Worm (Caenorhabditis elegans) whole organism, L4 larva: ENCODE data around the gene W05H7.1.

Experiments
- D1046.2 ChIP-seq: fragments of 200-800 bp; sonication (Bioruptor generic); IDR thresholded peaks from 2 replicates; pipeline ENCODE4 v1.3.6; 2022; ENCODE audit warnings: missing genetic modification characterization, missing compliant biosample characterization
- F26F4.8 ChIP-seq: fragments of 200-800 bp; sonication (Bioruptor generic); conservative IDR thresholded peaks from 2 replicates; pipeline ENCODE4 v1.3.6; 2022; ENCODE audit warnings: missing genetic modification characterization, missing compliant biosample characterization
- F37D6.2 ChIP-seq: sonication (generic microtip); optimal IDR thresholded peaks from 2 replicates; lab custom pipeline; 2016; ENCODE audit warnings: mild to moderate bottlenecking, missing genetic modification characterization, missing compliant biosample characterization
- T20F7.1 ChIP-seq: fragments of 200-800 bp; sonication (Bioruptor generic); optimal IDR thresholded peaks from 2 replicates; lab custom pipeline; 2018; ENCODE audit warnings: mild to moderate bottlenecking, missing genetic modification characterization, missing compliant biosample characterization
- Y5F2A.4 ChIP-seq: fragments of 200-800 bp; sonication (Bioruptor generic); optimal IDR thresholded peaks from 2 replicates; lab custom pipeline; 2018; ENCODE audit warnings: mild to moderate bottlenecking, missing genetic modification characterization, missing compliant biosample characterization
- Y75B8A.6 ChIP-seq: fragments of 200-800 bp; sonication (Bioruptor generic); IDR thresholded peaks from 2 replicates; pipeline ENCODE4 v1.3.6; 2022; ENCODE audit warnings: missing genetic modification reagents, missing genetic modification characterization, missing compliant biosample characterization
- ama-1 ChIP-seq: fragments of 150-350 bp; optimal IDR thresholded peaks from 2 replicates; lab custom pipeline; 2014; ENCODE audit warnings: inconsistent platforms, mixed read lengths
- arid-1 ChIP-seq: fragments of 200-800 bp; sonication (Bioruptor generic); conservative IDR thresholded peaks from 2 replicates; pipeline ENCODE4 v1.3.6; 2022; ENCODE audit warnings: missing genetic modification reagents, missing genetic modification characterization, missing compliant biosample characterization
- ceh-20 ChIP-seq: fragments of 200-800 bp; sonication (Bioruptor generic); IDR thresholded peaks from 2 replicates; pipeline ENCODE4 v1.3.6; 2022; ENCODE audit warnings: missing genetic modification reagents, missing genetic modification characterization, missing compliant biosample characterization
- cey-2 ChIP-seq: sonication (generic microtip); optimal IDR thresholded peaks from 3 replicates; lab custom pipeline; 2017; ENCODE audit warnings: missing genetic modification characterization, mild to moderate bottlenecking, missing compliant biosample characterization, antibody characterized with exemption, borderline replicate concordance; ENCODE audit not compliant: insufficient read depth
- daf-12 ChIP-seq: fragments of 150-350 bp; optimal IDR thresholded peaks from 2 replicates; lab custom pipeline; 2014; ENCODE audit warnings: missing biosample characterization, missing genetic modification reagents, missing genetic modification characterization
- daf-16 ChIP-seq, 3 experiments: sonication (generic microtip); optimal IDR thresholded peaks; 2 replicates each; lab custom pipeline; 2016 to 2017; ENCODE audit warnings: missing genetic modification characterization in 3 of 3, missing genetic modification reagents in 3 of 3, mild to moderate bottlenecking in 2 of 3, missing compliant biosample characterization in 2 of 3, missing biosample characterization in 1 of 3, moderate library complexity in 1 of 3
- dmd-6 ChIP-seq: fragments of 200-800 bp; sonication (Bioruptor generic); IDR thresholded peaks from 2 replicates; pipeline ENCODE4 v1.3.6; 2022; ENCODE audit warnings: missing genetic modification reagents, missing genetic modification characterization, missing compliant biosample characterization
- dmd-9 ChIP-seq: fragments of 200-800 bp; sonication (Bioruptor generic); IDR thresholded peaks from 2 replicates; pipeline ENCODE4 v1.3.6; 2022; ENCODE audit warnings: missing genetic modification reagents, missing genetic modification characterization, missing compliant biosample characterization
- gei-8 ChIP-seq: fragments of 200-800 bp; sonication (Bioruptor generic); optimal IDR thresholded peaks from 2 replicates; lab custom pipeline; 2018; ENCODE audit warnings: mild to moderate bottlenecking, missing genetic modification characterization, missing compliant biosample characterization
- hlh-11 ChIP-seq: fragments of 200-800 bp; sonication (Bioruptor generic); optimal IDR thresholded peaks from 2 replicates; lab custom pipeline; 2018; ENCODE audit warnings: mild to moderate bottlenecking, missing genetic modification characterization, missing compliant biosample characterization
- hlh-30 ChIP-seq: sonication (generic microtip); optimal IDR thresholded peaks from 2 replicates; lab custom pipeline; 2017; ENCODE audit warnings: antibody characterized with exemption, mild to moderate bottlenecking, missing genetic modification characterization, missing compliant biosample characterization; ENCODE audit not compliant: insufficient read depth
- hmg-1.1 ChIP-seq: fragments of 200-800 bp; sonication (Bioruptor generic); IDR thresholded peaks from 2 replicates; pipeline ENCODE4 v1.3.6; 2022; ENCODE audit warnings: missing genetic modification reagents, missing genetic modification characterization, missing compliant biosample characterization
- jun-1 ChIP-seq: fragments of 150-350 bp; optimal IDR thresholded peaks from 2 replicates; lab custom pipeline; 2014; ENCODE audit warnings: missing biosample characterization, missing genetic modification reagents, missing genetic modification characterization
- lin-1 ChIP-seq: fragments of 200-800 bp; sonication (Bioruptor generic); IDR thresholded peaks from 2 replicates; pipeline ENCODE4 v1.3.6; 2022; ENCODE audit warnings: missing genetic modification reagents, missing genetic modification characterization, missing compliant biosample characterization
- lin-15B ChIP-seq: fragments of 150-350 bp; sonication (generic microtip); optimal IDR thresholded peaks from 3 replicates; lab custom pipeline; 2014; ENCODE audit warnings: missing biosample characterization, missing genetic modification characterization
- lin-39 ChIP-seq: fragments of 150-350 bp; optimal IDR thresholded peaks from 2 replicates; lab custom pipeline; 2014; ENCODE audit warnings: missing biosample characterization, missing genetic modification reagents, missing genetic modification characterization
- lir-3 ChIP-seq: sonication (generic microtip); optimal IDR thresholded peaks from 2 replicates; lab custom pipeline; 2016; ENCODE audit warnings: mild to moderate bottlenecking, missing genetic modification characterization, missing compliant biosample characterization
- lsy-2 ChIP-seq, 2 experiments: fragments of 150-350 bp in 1 of 2; sonication (generic microtip) in 1 of 2; optimal IDR thresholded peaks; 2 replicates each; lab custom pipeline; 2014 to 2017; ENCODE audit warnings: missing biosample characterization in 2 of 2, missing genetic modification characterization in 2 of 2
- madf-5 ChIP-seq, 2 experiments: fragments of 200-800 bp; sonication (Bioruptor generic); IDR thresholded peaks; 2 replicates each; pipeline ENCODE4 v1.3.6; 2022; ENCODE audit warnings: missing compliant biosample characterization in 2 of 2, missing genetic modification characterization in 2 of 2
- mdl-1 ChIP-seq, 2 experiments: fragments of 150-350 bp in 1 of 2; sonication (generic microtip) in 1 of 2; optimal IDR thresholded peaks; 2 replicates each; lab custom pipeline; 2014 to 2017; ENCODE audit warnings: missing biosample characterization in 2 of 2, missing genetic modification characterization in 2 of 2
- mdt-29 ChIP-seq: fragments of 200-800 bp; sonication (Bioruptor generic); IDR thresholded peaks from 2 replicates; pipeline ENCODE4 v1.3.6; 2022; ENCODE audit warnings: missing genetic modification reagents, missing genetic modification characterization, missing compliant biosample characterization
- mxl-3 ChIP-seq: fragments of 200-800 bp; sonication (Bioruptor generic); optimal IDR thresholded peaks from 2 replicates; lab custom pipeline; 2018; ENCODE audit warnings: mild to moderate bottlenecking, missing genetic modification characterization, missing compliant biosample characterization
- nhr-102 ChIP-seq: sonication (generic microtip); optimal IDR thresholded peaks from 2 replicates; lab custom pipeline; 2016; ENCODE audit warnings: mild to moderate bottlenecking, missing genetic modification characterization, moderate library complexity, missing compliant biosample characterization
- nhr-111 ChIP-seq: fragments of 200-800 bp; sonication (Bioruptor generic); optimal IDR thresholded peaks from 2 replicates; lab custom pipeline; 2018; ENCODE audit warnings: mild to moderate bottlenecking, missing genetic modification characterization, missing compliant biosample characterization
- nhr-237 ChIP-seq: sonication (generic microtip); optimal IDR thresholded peaks from 2 replicates; lab custom pipeline; 2017; ENCODE audit warnings: missing biosample characterization, missing genetic modification characterization
- nhr-28 ChIP-seq: fragments of 150-350 bp; optimal IDR thresholded peaks from 2 replicates; lab custom pipeline; 2014; ENCODE audit warnings: missing biosample characterization, missing genetic modification characterization
- nhr-76 ChIP-seq: fragments of 150-350 bp; optimal IDR thresholded peaks from 2 replicates; lab custom pipeline; 2014; ENCODE audit warnings: missing biosample characterization, missing genetic modification characterization
- nhr-77 ChIP-seq: fragments of 150-350 bp; optimal IDR thresholded peaks from 2 replicates; lab custom pipeline; 2014; ENCODE audit warnings: missing biosample characterization, missing genetic modification characterization
- pha-4 ChIP-seq, 2 experiments: fragments of 150-350 bp in 1 of 2; fragments of 200-800 bp in 1 of 2; sonication (Bioruptor generic) in 1 of 2; IDR thresholded peaks in 1 of 2; optimal IDR thresholded peaks in 1 of 2; 2 replicates each; pipeline versions ENCODE4 v1.3.6 to Lab custom; 2014 to 2022; ENCODE audit warnings: missing genetic modification characterization in 2 of 2, missing genetic modification reagents in 2 of 2, missing biosample characterization in 1 of 2, missing compliant biosample characterization in 1 of 2
- php-3 ChIP-seq: fragments of 200-800 bp; sonication (Bioruptor generic); IDR thresholded peaks from 2 replicates; pipeline ENCODE4 v1.3.6; 2022; ENCODE audit warnings: missing genetic modification reagents, missing genetic modification characterization, missing compliant biosample characterization
- rbr-2 ChIP-seq: sonication (generic microtip); optimal IDR thresholded peaks from 2 replicates; lab custom pipeline; 2016; ENCODE audit warnings: missing genotype, missing genetic modification characterization, missing compliant biosample characterization
- sdz-12 ChIP-seq: fragments of 200-800 bp; sonication (Bioruptor generic); optimal IDR thresholded peaks from 2 replicates; lab custom pipeline; 2018; ENCODE audit warnings: mild to moderate bottlenecking, missing genetic modification characterization, missing compliant biosample characterization
- set-16 ChIP-seq: fragments of 200-800 bp; sonication (Bioruptor generic); IDR thresholded peaks from 2 replicates; pipeline ENCODE4 v1.3.6; 2022; ENCODE audit warnings: missing genetic modification reagents, missing genetic modification characterization, missing compliant biosample characterization
- snpc-1.2 ChIP-seq: fragments of 200-800 bp; sonication (Bioruptor generic); IDR thresholded peaks from 2 replicates; pipeline ENCODE4 v1.3.6; 2022; ENCODE audit warnings: missing genetic modification reagents, missing genetic modification characterization, missing compliant biosample characterization
- spr-1 ChIP-seq: sonication (generic microtip); optimal IDR thresholded peaks from 2 replicates; lab custom pipeline; 2016; ENCODE audit warnings: mild to moderate bottlenecking, missing genetic modification characterization, missing compliant biosample characterization
- zip-11 ChIP-seq: fragments of 200-800 bp; sonication (Bioruptor generic); IDR thresholded peaks from 2 replicates; pipeline ENCODE4 v1.3.6; 2022; ENCODE audit warnings: missing genetic modification characterization, missing compliant biosample characterization
- zip-2 ChIP-seq: fragments of 150-350 bp; optimal IDR thresholded peaks from 2 replicates; lab custom pipeline; 2014; ENCODE audit warnings: missing biosample characterization, missing genetic modification characterization
- ztf-7 ChIP-seq: fragments of 150-350 bp; optimal IDR thresholded peaks from 2 replicates; lab custom pipeline; 2014; ENCODE audit warnings: missing biosample characterization, missing genetic modification characterization

W05H7.1 gene

DNA sequence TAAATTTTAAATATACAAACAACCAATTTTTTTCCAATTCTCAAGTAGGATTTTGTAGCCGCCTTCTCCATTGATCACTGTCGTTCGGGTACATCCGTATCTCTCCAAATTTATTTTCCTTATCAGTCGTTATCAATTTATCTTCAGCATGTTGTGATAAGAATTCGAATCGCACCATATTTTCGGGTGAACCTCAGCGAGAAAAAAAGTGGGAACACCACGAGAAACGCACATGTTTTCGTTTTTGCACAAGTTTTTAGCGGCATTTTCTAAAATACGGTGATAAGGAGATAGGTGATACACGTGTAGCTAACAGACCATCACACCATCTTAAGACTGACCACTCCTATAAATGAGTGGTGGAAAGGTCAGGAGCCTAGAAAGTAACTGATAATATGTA, 27.4 kb downstream of the W05H7.1 start (continued):
- no peak for TF ChIP-seq F26F4.8 (GFP tag; lab: Robert Waterston, UW)
- no peak for TF ChIP-seq snpc-1.2 (GFP tag; lab: Robert Waterston, UW)
- TF ChIP-seq zip-2 (tag; lab: Kevin White, UChicago) = no peak
- TF ChIP-seq Y5F2A.4 (GFP tag; lab: Kevin White, UChicago) = no peak
- TF ChIP-seq lin-39 = no peak
- TF ChIP-seq nhr-111 (GFP tag; lab: Kevin White, UChicago) = no peak
- no peak for TF ChIP-seq lin-15B
- TF ChIP-seq dmd-9 (GFP tag; lab: Robert Waterston, UW) = no peak
- peak; percentile 92 for TF ChIP-seq hlh-11 (tag; lab: Kevin White, UChicago)
- TF ChIP-seq nhr-77 = peak; percentile 52
- TF ChIP-seq zip-11 (GFP tag; lab: Robert Waterston, UW) = no peak
- TF ChIP-seq nhr-102 (tag; lab: Kevin White, UChicago) = peak; percentile 89
- TF ChIP-seq rbr-2 (tag; lab: Kevin White, UChicago) = no peak
- no peak for TF ChIP-seq F37D6.2 (tag; lab: Kevin White, UChicago)
- peak in 1 of 2 experiments; percentile 65 for TF ChIP-seq lsy-2 (tag; optimal IDR thresholded peaks at IDR 0.05; lab: Kevin White, UChicago)
- no peak for TF ChIP-seq ztf-7
- TF ChIP-seq mdl-1 (tag; optimal IDR thresholded peaks at IDR 0.05; lab: Kevin White, UChicago) = peak; percentile 37 to 89
- no peak for TF ChIP-seq set-16 (GFP tag; lab: Robert Waterston, UW)
- no peak for TF ChIP-seq nhr-237 (tag; lab: Kevin White, UChicago)
- TF ChIP-seq sdz-12 (GFP tag; lab: Kevin White, UChicago) = no peak
- no peak for TF ChIP-seq Y75B8A.6 (GFP tag; lab: Robert Waterston, UW)
- TF ChIP-seq madf-5 (GFP tag; IDR thresholded peaks at IDR 0.05; lab: Robert Waterston, UW) = no peak
- peak; percentile 97 for TF ChIP-seq dmd-6 (GFP tag; lab: Robert Waterston, UW)
- TF ChIP-seq spr-1 (tag; lab: Kevin White, UChicago) = no peak
- peak; percentile 71; the same call in 1 of the 2 replicates for TF ChIP-seq lin-1 (GFP tag; lab: Robert Waterston, UW)
- TF ChIP-seq mdt-29 = peak; percentile 61; the same call in 1 of the 2 replicates
- TF ChIP-seq nhr-76 (tag; lab: Kevin White, UChicago) = no peak
- peak; percentile 83 for TF ChIP-seq php-3 (GFP tag; lab: Robert Waterston, UW)
- peak; percentile 43; the same call in 1 of the 2 replicates for TF ChIP-seq pha-4 (GFP tag; IDR thresholded peaks at IDR 0.05; lab: Robert Waterston, UW)
- TF ChIP-seq pha-4 (tag; optimal IDR thresholded peaks at IDR 0.05; lab: Kevin White, UChicago) = no peak
- TF ChIP-seq arid-1 (GFP tag; lab: Robert Waterston, UW) = no peak
- TF ChIP-seq ceh-20 (GFP tag; lab: Robert Waterston, UW) = peak; percentile 36; the same call in 1 of the 2 replicates
- TF ChIP-seq hmg-1.1 (GFP tag; lab: Robert Waterston, UW) = no peak
- no peak for TF ChIP-seq T20F7.1 (GFP tag; lab: Kevin White, UChicago)
- peak in 1 of 2 experiments; percentile 25 for TF ChIP-seq daf-16 (GFP tag; optimal IDR thresholded peaks at IDR 0.05; lab: Kevin White, UChicago)
- peak; percentile 96 for TF ChIP-seq daf-16 (tag; optimal IDR thresholded peaks at IDR 0.05; lab: Kevin White, UChicago)
- no peak for TF ChIP-seq jun-1
- TF ChIP-seq D1046.2 (GFP tag; lab: Robert Waterston, UW) = no peak
- no peak for TF ChIP-seq lir-3 (tag; lab: Kevin White, UChicago)
- peak; percentile 64 for TF ChIP-seq gei-8 (GFP tag; lab: Kevin White, UChicago)
- peak; percentile 91 for TF ChIP-seq nhr-28 (tag; lab: Kevin White, UChicago)
- TF ChIP-seq daf-12 (tag; lab: Kevin White, UChicago) = no peak
- peak; percentile 94 for TF ChIP-seq mxl-3 (GFP tag; lab: Kevin White, UChicago)
- TF ChIP-seq ama-1 = no peak
- no peak for TF ChIP-seq cey-2 (tag; lab: Kevin White, UChicago)
- TF ChIP-seq hlh-30 (tag; lab: Kevin White, UChicago) = peak; percentile 90
